Fruit fly (Drosophila melanogaster) whole organism, embryonic: ENCODE data around the gene simj.

Source experiments
- Antp ChIP-seq: fragments of 200-800 bp; sonication (Bioruptor generic); optimal IDR thresholded peaks from 3 replicates; lab custom pipeline; 2016; ENCODE audit warnings: missing biosample characterization, missing genetic modification characterization
- Awh ChIP-seq: fragments of 200-800 bp; sonication (Bioruptor generic); IDR thresholded peaks from 2 replicates; pipeline ENCODE4, ENCODE4 v1.3.6; 2022; ENCODE audit warnings: missing biosample characterization, missing genetic modification characterization
- B-H1 ChIP-seq: fragments of 200-800 bp; sonication (Bioruptor generic); IDR thresholded peaks from 3 replicates; pipeline ENCODE4 v1.3.6; 2022; ENCODE audit warnings: missing biosample characterization, missing genetic modification characterization
- CG10959 ChIP-seq: fragments of 200-800 bp; sonication (Bioruptor generic); IDR thresholded peaks from 2 replicates; pipeline ENCODE4 v1.3.6; 2022; ENCODE audit warnings: missing biosample characterization, missing genetic modification characterization
- CG11723 ChIP-seq: fragments of 200-800 bp; sonication (Bioruptor generic); optimal IDR thresholded peaks from 2 replicates; lab custom pipeline; 2017; ENCODE audit warnings: missing biosample characterization, mild to moderate bottlenecking, missing genetic modification characterization
- CG1233 ChIP-seq: fragments of 200-800 bp; sonication (Bioruptor generic); optimal IDR thresholded peaks from 4 replicates; lab custom pipeline; 2018; ENCODE audit warnings: missing biosample characterization, mild to moderate bottlenecking, missing genetic modification characterization
- CG14014 ChIP-seq: fragments of 200-800 bp; sonication (Bioruptor generic); IDR thresholded peaks from 2 replicates; pipeline ENCODE4 v1.3.6; 2022; ENCODE audit warnings: missing biosample characterization, missing genetic modification characterization
- CG16779 ChIP-seq: fragments of 200-800 bp; sonication (Bioruptor generic); IDR thresholded peaks from 2 replicates; pipeline ENCODE4 v1.3.6; 2022; ENCODE audit warnings: missing biosample characterization, missing genetic modification characterization
- CG16815 ChIP-seq: fragments of 200-800 bp; sonication (Bioruptor generic); optimal IDR thresholded peaks from 3 replicates; lab custom pipeline; 2017; ENCODE audit warnings: missing biosample characterization, mild to moderate bottlenecking, missing genetic modification characterization
- CG17186 ChIP-seq: fragments of 200-800 bp; sonication (Bioruptor generic); optimal IDR thresholded peaks from 3 replicates; lab custom pipeline; 2017; ENCODE audit warnings: missing biosample characterization, missing genetic modification reagents, missing genetic modification characterization
- CG31365 ChIP-seq: fragments of 200-800 bp; sonication (Bioruptor generic); optimal IDR thresholded peaks from 2 replicates; lab custom pipeline; 2018; ENCODE audit warnings: missing biosample characterization, mild to moderate bottlenecking, missing genetic modification characterization
- CG33213 ChIP-seq: fragments of 200-800 bp; sonication (Bioruptor generic); optimal IDR thresholded peaks from 3 replicates; lab custom pipeline; 2016; ENCODE audit warnings: missing biosample characterization, missing genetic modification characterization
- CG34376 ChIP-seq: fragments of 200-800 bp; sonication (Bioruptor generic); optimal IDR thresholded peaks from 2 replicates; lab custom pipeline; 2018; ENCODE audit warnings: missing biosample characterization, mild to moderate bottlenecking, missing genetic modification characterization
- CG5953 ChIP-seq: fragments of 200-800 bp; sonication (Bioruptor generic); IDR thresholded peaks from 2 replicates; pipeline ENCODE4 v1.3.6; 2022; ENCODE audit warnings: missing biosample characterization, missing genetic modification characterization
- CG6654 ChIP-seq: fragments of 200-800 bp; sonication (Bioruptor generic); optimal IDR thresholded peaks from 2 replicates; lab custom pipeline; 2017; ENCODE audit warnings: missing biosample characterization, mild to moderate bottlenecking, missing genetic modification characterization
- CG7271 ChIP-seq: fragments of 200-800 bp; sonication (Bioruptor generic); optimal IDR thresholded peaks from 2 replicates; lab custom pipeline; 2018; ENCODE audit warnings: missing biosample characterization, mild to moderate bottlenecking, missing genetic modification characterization, moderate library complexity
- CG7372 ChIP-seq: fragments of 200-800 bp; sonication (Bioruptor generic); IDR thresholded peaks from 2 replicates; pipeline ENCODE4 v1.3.6; 2022; ENCODE audit warnings: missing biosample characterization, missing genetic modification characterization
- CG8089 ChIP-seq: fragments of 200-800 bp; sonication (Bioruptor generic); optimal IDR thresholded peaks from 3 replicates; lab custom pipeline; 2016; ENCODE audit warnings: missing biosample characterization, missing genetic modification characterization
- CG9215 ChIP-seq: fragments of 200-800 bp; sonication (Bioruptor generic); IDR thresholded peaks from 2 replicates; pipeline ENCODE4 v1.3.6; 2022; ENCODE audit warnings: missing biosample characterization, missing genetic modification characterization
- Chrac-16 ChIP-seq: fragments of 200-800 bp; sonication (Bioruptor generic); optimal IDR thresholded peaks from 3 replicates; lab custom pipeline; 2016; ENCODE audit warnings: missing biosample characterization, missing genetic modification characterization
- Dip3 ChIP-seq: fragments of 200-800 bp; sonication (Bioruptor generic); optimal IDR thresholded peaks from 3 replicates; lab custom pipeline; 2016; ENCODE audit warnings: missing biosample characterization, missing genetic modification characterization
- Eip74EF ChIP-seq, 2 experiments: fragments of 200-800 bp in 1 of 2; fragments of >200 bp in 1 of 2; sonication (Bioruptor generic) in 1 of 2; optimal IDR thresholded peaks; 2 replicates each; lab custom pipeline; 2017 to 2019; ENCODE audit warnings: missing biosample characterization in 2 of 2, missing genetic modification characterization in 2 of 2, mild to moderate bottlenecking in 1 of 2, moderate library complexity in 1 of 2
- GATAe ChIP-seq: fragments of 200-800 bp; sonication (Bioruptor generic); conservative IDR thresholded peaks from 2 replicates; pipeline ENCODE4 v1.3.6; 2022; ENCODE audit warnings: missing biosample characterization, missing genetic modification characterization
- Hmx ChIP-seq: fragments of 200-800 bp; sonication (Bioruptor generic); optimal IDR thresholded peaks from 2 replicates; lab custom pipeline; 2016; ENCODE audit warnings: missing biosample characterization, missing genetic modification characterization
- Hr78 ChIP-seq, 2 experiments: fragments of 200-800 bp in 1 of 2; fragments of >200 bp in 1 of 2; sonication (Bioruptor generic) in 1 of 2; optimal IDR thresholded peaks; 2 replicates each; lab custom pipeline; 2017 to 2019; ENCODE audit warnings: missing biosample characterization in 2 of 2, missing genetic modification characterization in 2 of 2, mild to moderate bottlenecking in 1 of 2, moderate library complexity in 1 of 2
- Myb ChIP-seq: fragments of 200-800 bp; sonication (Bioruptor generic); optimal IDR thresholded peaks from 2 replicates; lab custom pipeline; 2016; ENCODE audit warnings: missing biosample characterization, missing genetic modification characterization
- Nf-YB ChIP-seq: fragments of 200-800 bp; sonication (Bioruptor generic); optimal IDR thresholded peaks from 3 replicates; lab custom pipeline; 2019; ENCODE audit warnings: missing biosample characterization, mild to moderate bottlenecking, missing genetic modification characterization, moderate library complexity
- Oli ChIP-seq: fragments of 200-800 bp; sonication (Bioruptor generic); optimal IDR thresholded peaks from 2 replicates; lab custom pipeline; 2018; ENCODE audit warnings: missing biosample characterization, mild to moderate bottlenecking, missing genetic modification characterization, moderate library complexity
- Six4 ChIP-seq: fragments of 200-800 bp; sonication (Bioruptor generic); optimal IDR thresholded peaks from 2 replicates; lab custom pipeline; 2016; ENCODE audit warnings: missing biosample characterization, missing genetic modification characterization
- Ssrp ChIP-seq: fragments of 200-800 bp; sonication (Bioruptor generic); optimal IDR thresholded peaks from 2 replicates; lab custom pipeline; 2018; ENCODE audit warnings: missing biosample characterization, mild to moderate bottlenecking, missing genetic modification characterization, moderate library complexity
- Trl ChIP-seq, 3 experiments: fragments of >200 bp in 2 of 3; fragments of 200-800 bp in 1 of 3; sonication (Bioruptor generic) in 1 of 3; optimal IDR thresholded peaks; 2 replicates in 1 of 3; 3 replicates in 2 of 3; lab custom pipeline; 2016 to 2017; ENCODE audit warnings: missing biosample characterization in 1 of 3, missing genetic modification characterization in 1 of 3
- ato ChIP-seq: fragments of 200-800 bp; sonication (Bioruptor generic); IDR thresholded peaks from 2 replicates; pipeline ENCODE4 v1.3.6; 2022; ENCODE audit warnings: missing biosample characterization, missing genetic modification characterization; ENCODE audit not compliant: partially characterized antibody
- az2 ChIP-seq: fragments of 200-800 bp; sonication (Bioruptor generic); optimal IDR thresholded peaks from 3 replicates; lab custom pipeline; 2016; ENCODE audit warnings: missing biosample characterization, missing genetic modification characterization
- chm ChIP-seq: fragments of 200-800 bp; sonication (Bioruptor generic); IDR thresholded peaks from 2 replicates; pipeline ENCODE4 v1.3.6; 2022; ENCODE audit warnings: missing biosample characterization, missing genetic modification characterization
- chn ChIP-seq: fragments of 200-800 bp; sonication (Bioruptor generic); optimal IDR thresholded peaks from 2 replicates; lab custom pipeline; 2016; ENCODE audit warnings: missing biosample characterization, missing genetic modification characterization
- da ChIP-seq: fragments of 200-800 bp; sonication (Bioruptor generic); optimal IDR thresholded peaks from 2 replicates; lab custom pipeline; 2016; ENCODE audit warnings: missing biosample characterization, missing genetic modification characterization
- dmrt11E ChIP-seq: fragments of 200-800 bp; sonication (Bioruptor generic); optimal IDR thresholded peaks from 3 replicates; lab custom pipeline; 2018; ENCODE audit warnings: missing biosample characterization, mild to moderate bottlenecking, missing genetic modification characterization, moderate library complexity
- esg ChIP-seq: fragments of 200-800 bp; sonication (Bioruptor generic); conservative IDR thresholded peaks from 2 replicates; pipeline ENCODE4 v1.3.6; 2022; ENCODE audit warnings: missing biosample characterization, missing genetic modification characterization
- gfzf ChIP-seq: fragments of 200-800 bp; sonication (Bioruptor generic); optimal IDR thresholded peaks from 2 replicates; lab custom pipeline; 2016; ENCODE audit warnings: missing biosample characterization, mild to moderate bottlenecking, missing genetic modification characterization, moderate library complexity
- gsb-n ChIP-seq: fragments of 200-800 bp; sonication (Bioruptor generic); optimal IDR thresholded peaks from 3 replicates; lab custom pipeline; 2018; ENCODE audit warnings: missing biosample characterization, mild to moderate bottlenecking, missing genetic modification characterization
- h ChIP-seq: fragments of >200 bp; optimal IDR thresholded peaks from 2 replicates; lab custom pipeline; 2017
- maf-S ChIP-seq: fragments of 200-800 bp; sonication (Bioruptor generic); optimal IDR thresholded peaks from 2 replicates; lab custom pipeline; 2016; ENCODE audit warnings: missing biosample characterization, missing genetic modification characterization
- mam ChIP-seq: fragments of 200-800 bp; sonication (Bioruptor generic); optimal IDR thresholded peaks from 3 replicates; lab custom pipeline; 2016; ENCODE audit warnings: missing biosample characterization, missing genetic modification characterization
- nom ChIP-seq: fragments of 200-800 bp; sonication (Bioruptor generic); optimal IDR thresholded peaks from 2 replicates; lab custom pipeline; 2017; ENCODE audit warnings: missing biosample characterization, missing genetic modification characterization, mild to moderate bottlenecking, moderate library complexity, missing genetic modification reagents
- oc ChIP-seq: fragments of 200-800 bp; sonication (Bioruptor generic); optimal IDR thresholded peaks from 2 replicates; lab custom pipeline; 2018; ENCODE audit warnings: missing biosample characterization, mild to moderate bottlenecking, missing genetic modification characterization, moderate library complexity
- pan ChIP-seq, 4 experiments: fragments of >200 bp in 3 of 4; fragments of 200-800 bp in 1 of 4; sonication (Bioruptor generic) in 1 of 4; optimal IDR thresholded peaks in 3 of 4; IDR thresholded peaks in 1 of 4; 2 replicates each; pipeline versions ENCODE4 v1.3.6 to Lab custom; 2017 to 2022; ENCODE audit warnings: missing biosample characterization in 2 of 4, missing genetic modification characterization in 2 of 4, mixed read lengths in 1 of 4
- psq ChIP-seq: fragments of 200-800 bp; sonication (Bioruptor generic); optimal IDR thresholded peaks from 2 replicates; lab custom pipeline; 2017; ENCODE audit warnings: missing biosample characterization, missing genetic modification characterization
- salm ChIP-seq: fragments of 200-800 bp; sonication (Bioruptor generic); optimal IDR thresholded peaks from 2 replicates; lab custom pipeline; 2018; ENCODE audit warnings: missing biosample characterization, mild to moderate bottlenecking, missing genetic modification characterization
- shn ChIP-seq: fragments of 200-800 bp; sonication (Bioruptor generic); optimal IDR thresholded peaks from 3 replicates; lab custom pipeline; 2016; ENCODE audit warnings: missing biosample characterization, missing genetic modification characterization
- slp2 ChIP-seq: fragments of 200-800 bp; sonication (Bioruptor generic); optimal IDR thresholded peaks from 2 replicates; lab custom pipeline; 2016; ENCODE audit warnings: missing biosample characterization, missing genetic modification characterization
- zfh1 ChIP-seq: fragments of 200-800 bp; sonication (Bioruptor generic); IDR thresholded peaks from 3 replicates; pipeline ENCODE4 v1.3.6; 2022; ENCODE audit warnings: missing biosample characterization, missing genetic modification characterization

Gene simj

DNA sequence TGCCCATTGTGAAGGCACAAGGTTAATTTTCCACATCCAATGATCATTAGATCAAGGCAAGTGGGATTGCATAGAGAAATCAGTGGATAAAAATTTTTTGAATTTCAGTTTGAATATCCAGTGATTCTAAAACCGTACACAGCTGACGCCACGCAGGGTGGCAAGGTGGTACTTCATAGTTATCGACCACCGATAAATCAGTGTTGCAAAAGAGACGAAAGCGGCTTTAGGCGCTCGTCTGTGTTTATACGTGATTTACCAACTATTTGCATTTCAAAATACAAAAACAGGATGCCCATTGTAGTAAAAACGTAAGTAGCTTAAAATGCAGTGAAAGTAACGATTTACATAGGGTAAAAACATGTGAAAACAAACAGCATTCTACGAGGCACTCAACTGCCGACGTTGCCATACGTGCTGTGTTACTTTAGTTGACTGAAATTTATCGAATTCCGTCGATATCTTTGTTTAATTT, 33.6 kb upstream of the simj start, which contains the start of the genes CG42535, CG34001 and hay (continued):
- no peak for TF ChIP-seq Dip3 (GFP tag; lab: Kevin White, UChicago)
- no peak for TF ChIP-seq CG11723 (GFP tag; lab: Kevin White, UChicago)
- no peak for TF ChIP-seq Six4 (GFP tag; lab: Kevin White, UChicago)
- no peak for TF ChIP-seq Nf-YB (GFP tag; lab: Kevin White, UChicago)
- TF ChIP-seq maf-S (GFP tag; lab: Kevin White, UChicago) = no peak
- no peak for TF ChIP-seq h (lab: Kevin White, UChicago)
- TF ChIP-seq Oli = no peak
- no peak for TF ChIP-seq Awh (GFP tag; lab: Robert Waterston, UW)
- TF ChIP-seq Eip74EF (GFP tag; optimal IDR thresholded peaks at IDR 0.05; lab: Kevin White, UChicago) = no peak
- TF ChIP-seq CG17186 (GFP tag; lab: Kevin White, UChicago) = peak; percentile 55
- no peak for TF ChIP-seq shn
- TF ChIP-seq Trl (optimal IDR thresholded peaks at IDR 0.05; lab: Kevin White, UChicago) = peak in 1 of 2 experiments; percentile 6
- TF ChIP-seq Trl (GFP tag; optimal IDR thresholded peaks at IDR 0.05; lab: Kevin White, UChicago) = no peak
- no peak for TF ChIP-seq CG5953 (GFP tag; lab: Robert Waterston, UW)
- no peak for TF ChIP-seq Antp (GFP tag; lab: Kevin White, UChicago)
- TF ChIP-seq CG34376 (GFP tag; lab: Kevin White, UChicago) = no peak
- no peak for TF ChIP-seq Ssrp
- TF ChIP-seq Chrac-16 (GFP tag; lab: Kevin White, UChicago) = no peak
- TF ChIP-seq CG9215 (GFP tag; lab: Robert Waterston, UW) = no peak
- no peak for TF ChIP-seq Hmx
- no peak for TF ChIP-seq da (GFP tag; lab: Kevin White, UChicago)
- TF ChIP-seq CG31365 (tag; lab: Kevin White, UChicago) = no peak
- TF ChIP-seq GATAe = no peak
- no peak for TF ChIP-seq psq (GFP tag; lab: Kevin White, UChicago)
- no peak for TF ChIP-seq CG7271 (tag; lab: Kevin White, UChicago)
- TF ChIP-seq az2 (GFP tag; lab: Kevin White, UChicago) = no peak
- TF ChIP-seq CG16779 (GFP tag; lab: Robert Waterston, UW) = no peak
- TF ChIP-seq dmrt11E (tag; lab: Kevin White, UChicago) = no peak
- TF ChIP-seq pan (optimal IDR thresholded peaks at IDR 0.05; lab: Kevin White, UChicago) = no peak
- TF ChIP-seq pan (GFP tag; optimal IDR thresholded peaks at IDR 0.05 in 1 of 2, IDR thresholded peaks at IDR 0.05 in 1 of 2) = no peak
- no peak for TF ChIP-seq CG14014 (GFP tag; lab: Robert Waterston, UW)
- TF ChIP-seq CG1233 (GFP tag; lab: Kevin White, UChicago) = no peak
- TF ChIP-seq CG16815 (GFP tag; lab: Kevin White, UChicago) = no peak
- peak; percentile 95 for TF ChIP-seq Myb
- TF ChIP-seq CG7372 (GFP tag; lab: Robert Waterston, UW) = no peak
- no peak for TF ChIP-seq CG10959 (GFP tag; lab: Robert Waterston, UW)
- no peak for TF ChIP-seq nom (GFP tag; lab: Kevin White, UChicago)
- TF ChIP-seq mam (GFP tag; lab: Kevin White, UChicago) = peak; percentile 22
- TF ChIP-seq chm (GFP tag; lab: Robert Waterston, UW) = no peak
- no peak for TF ChIP-seq slp2 (GFP tag; lab: Kevin White, UChicago)
- TF ChIP-seq gsb-n (tag; lab: Kevin White, UChicago) = no peak
- TF ChIP-seq ato = no peak
- TF ChIP-seq CG6654 (GFP tag; lab: Kevin White, UChicago) = peak; percentile 98
- TF ChIP-seq chn (GFP tag; lab: Kevin White, UChicago) = no peak
- TF ChIP-seq CG8089 (GFP tag; lab: Kevin White, UChicago) = no peak
- no peak for TF ChIP-seq esg (GFP tag; lab: Robert Waterston, UW)
- no peak for TF ChIP-seq oc
- TF ChIP-seq zfh1 (GFP tag; lab: Robert Waterston, UW) = peak; percentile 9; the same call in 1 of the 3 replicates
- no peak for TF ChIP-seq Hr78 (GFP tag; optimal IDR thresholded peaks at IDR 0.05; lab: Kevin White, UChicago)
- TF ChIP-seq salm (tag; lab: Kevin White, UChicago) = no peak
- TF ChIP-seq gfzf (GFP tag; lab: Kevin White, UChicago) = no peak
- TF ChIP-seq B-H1 (GFP tag; lab: Robert Waterston, UW) = no peak
- TF ChIP-seq CG33213 = no peak
